Worm (Caenorhabditis elegans): Measurements from ENCODE around the gene sre-11.
"Not testable (repeated sequence)": the region's sequence is repeated elsewhere in the genome, so short reads cannot be mapped to it uniquely, and the experiment has no call there.

sre-11 gene

ce11 chrV:7683907-7684655 lies at the start of gene sre-11:
Gene sre-11, minus strand, starts transcription at chrV:7683957.
- no peak for TF ChIP-seq unc-62 (GFP tag; optimal IDR thresholded peaks at IDR 0.05)

- no peak for TF ChIP-seq unc-62 (GFP tag; optimal IDR thresholded peaks at IDR 0.05)
Observed at ce11 chrV:7733240-7733765, 49.5 kb upstream of the sre-11 start.

ce11 chrV:7730488-7730887 lies 46.7 kb upstream of the sre-11 start:
- no peak for TF ChIP-seq unc-62 (GFP tag; optimal IDR thresholded peaks at IDR 0.05)

DNA sequence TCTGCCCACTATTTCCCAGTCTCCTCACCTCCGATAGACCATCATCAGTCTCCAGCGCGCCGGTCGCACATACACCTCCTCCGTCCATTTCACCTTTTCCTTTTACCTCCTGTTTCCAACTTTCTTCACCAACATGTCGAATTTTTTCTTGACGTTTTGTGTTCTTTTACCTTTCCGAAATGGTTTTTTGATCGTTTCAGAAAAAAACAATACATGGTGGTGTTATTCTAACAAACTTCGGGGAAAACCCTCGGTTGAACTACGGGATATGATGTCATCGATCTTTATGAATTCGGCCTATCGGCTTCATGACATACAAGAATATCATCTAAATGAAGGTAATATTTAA lies 44.9 kb upstream of the sre-11 start, which contains the start of gene Y97E10C.1:
Gene Y97E10C.1, plus strand, starts transcription at position 201 of the 349 bp plus-strand sequence.
- no peak for TF ChIP-seq unc-62 (GFP tag; optimal IDR thresholded peaks at IDR 0.05)

- no peak for TF ChIP-seq unc-62 (GFP tag; optimal IDR thresholded peaks at IDR 0.05)
Observed at ce11 chrV:7728003-7728678, 44.4 kb upstream of the sre-11 start.

DNA sequence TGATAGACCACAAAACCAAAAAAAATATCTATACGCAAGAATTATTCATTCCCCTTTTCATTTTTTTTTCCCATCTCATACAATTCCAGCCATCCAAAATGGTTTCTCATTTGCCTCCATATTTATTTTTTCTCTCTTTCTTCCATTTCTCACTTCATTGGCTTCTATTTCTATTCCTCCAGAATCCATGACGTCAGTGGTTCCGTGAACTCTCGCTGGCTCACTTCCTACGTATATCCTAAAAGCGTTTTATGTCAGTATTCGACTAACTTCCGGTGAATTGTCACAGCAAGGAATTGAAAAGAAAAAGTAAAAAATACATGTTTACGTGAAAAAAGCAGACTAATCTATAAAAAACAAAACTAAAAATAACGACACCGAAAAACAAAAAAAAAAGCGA lies 43.2 kb upstream of the sre-11 start:
- no peak for TF ChIP-seq unc-62 (GFP tag; optimal IDR thresholded peaks at IDR 0.05)

- TF ChIP-seq unc-62 (GFP tag; optimal IDR thresholded peaks at IDR 0.05) = no peak
Observed at ce11 chrV:7726202-7726601, 42.4 kb upstream of the sre-11 start.

DNA sequence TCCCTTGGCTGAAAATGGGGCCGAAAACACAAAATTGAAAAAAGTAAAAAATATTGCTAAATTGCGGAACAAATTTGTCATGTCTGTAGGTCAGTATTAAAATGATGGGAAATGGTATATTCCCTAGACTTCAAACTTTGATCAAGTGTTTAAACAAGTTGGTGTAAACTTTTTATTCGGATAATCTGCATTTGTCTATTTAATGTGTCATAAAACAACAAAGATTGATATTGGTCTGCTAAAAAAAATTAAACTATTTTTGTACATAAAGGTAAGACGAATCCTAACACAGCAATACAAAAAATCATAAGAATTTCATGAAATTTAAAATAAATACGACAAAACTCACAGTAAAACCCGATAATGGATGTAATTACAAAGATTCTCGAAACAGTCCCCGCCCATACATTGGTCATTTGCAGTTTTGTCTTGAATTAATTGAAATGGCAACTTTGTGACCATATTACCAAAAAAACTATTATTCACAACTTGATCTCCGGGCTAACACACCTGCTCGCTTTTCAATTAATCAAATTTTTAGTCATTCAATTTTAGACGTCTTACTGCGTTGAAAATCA lies 40.3 kb upstream of the sre-11 start, which contains the start of the genes ZK105.6 and ZK105.8:
Gene ZK105.6, minus strand, starts transcription at position 101 of the 578 bp plus-strand sequence.
Gene ZK105.8, plus strand, starts transcription at position 528 of the 578 bp plus-strand sequence.
- TF ChIP-seq unc-62 (GFP tag; optimal IDR thresholded peaks at IDR 0.05) = no peak

- TF ChIP-seq unc-62 (GFP tag; optimal IDR thresholded peaks at IDR 0.05) = no peak
Observed at ce11 chrV:7721945-7722344, 38.2 kb upstream of the sre-11 start, which contains the start of gene ZK105.14. Gene ZK105.14, minus strand, starts transcription at chrV:7722045.

- TF ChIP-seq unc-62 (GFP tag; optimal IDR thresholded peaks at IDR 0.05) = no peak
Observed at ce11 chrV:7717629-7718028, 33.9 kb upstream of the sre-11 start, which contains the start of gene ZK105.5. Gene ZK105.5, minus strand, starts transcription at chrV:7717729.

DNA sequence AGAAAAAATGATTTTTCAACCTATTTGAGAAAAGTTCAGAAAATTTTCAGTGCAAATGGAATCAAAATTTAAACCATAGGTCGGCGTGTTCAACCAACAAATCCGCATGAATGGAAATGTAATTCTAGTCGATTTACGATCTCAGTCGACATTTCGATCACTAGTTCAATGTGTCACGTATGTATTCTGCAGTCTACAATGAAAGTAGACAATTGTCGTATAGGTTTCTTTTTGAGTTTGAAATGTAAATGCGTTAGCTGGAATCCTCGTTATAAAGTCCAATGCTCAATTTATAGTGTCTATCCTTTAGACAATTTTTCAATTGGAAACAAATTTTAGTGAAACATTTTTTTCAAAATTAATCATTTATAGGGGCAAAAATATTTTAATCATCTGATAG lies 32.3 kb upstream of the sre-11 start, which contains the start of gene ZK105.12:
Gene ZK105.12, minus strand, starts transcription at position 101 of the 400 bp plus-strand sequence.
- TF ChIP-seq unc-62 (GFP tag; optimal IDR thresholded peaks at IDR 0.05) = no peak

DNA sequence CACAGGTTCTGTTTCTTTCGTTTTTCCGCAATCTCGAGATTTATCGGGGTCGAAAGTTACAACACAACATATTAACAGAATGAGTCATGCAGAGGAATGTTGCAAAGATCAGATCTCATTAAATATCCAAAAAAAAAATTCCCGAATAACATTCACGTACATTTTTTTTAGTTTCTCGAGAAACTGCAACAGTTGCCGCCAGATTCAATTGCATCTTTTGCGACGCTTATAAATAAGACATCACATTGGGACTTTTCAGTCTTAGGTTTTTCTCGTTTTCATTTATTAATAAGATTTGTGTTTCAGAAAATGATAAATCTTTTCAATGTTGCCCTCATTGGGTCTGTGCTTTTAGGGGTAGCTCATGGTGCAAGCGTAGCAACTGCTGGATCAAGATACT lies 29.9 kb upstream of the sre-11 start, which contains the start of gene ZK105.1:
Gene ZK105.1, plus strand, starts transcription at position 301 of the 400 bp plus-strand sequence.
- no peak for TF ChIP-seq unc-62 (GFP tag; optimal IDR thresholded peaks at IDR 0.05)

DNA sequence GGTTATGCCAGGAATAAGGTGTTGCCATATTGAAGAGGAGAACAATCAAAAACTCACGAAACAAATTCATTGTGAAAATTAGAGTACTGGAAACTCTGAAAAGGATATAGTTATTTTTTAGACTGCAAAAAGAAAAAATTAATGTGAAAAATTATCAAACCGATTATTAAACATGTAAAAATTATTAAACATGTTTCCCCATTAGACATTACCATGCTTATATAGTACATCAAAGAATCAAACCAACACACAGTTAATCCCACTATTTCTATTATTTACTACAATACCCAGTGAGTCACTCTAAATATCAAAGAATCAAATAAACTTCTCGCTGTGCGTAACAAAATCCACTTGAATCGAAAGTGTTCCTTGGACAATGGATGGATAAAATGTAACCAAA lies 29.3 kb upstream of the sre-11 start, which contains the start of gene ZK105.13:
Gene ZK105.13, minus strand, starts transcription at position 101 of the 400 bp plus-strand sequence.
- TF ChIP-seq unc-62 (GFP tag; optimal IDR thresholded peaks at IDR 0.05) = no peak

- TF ChIP-seq unc-62 (GFP tag; optimal IDR thresholded peaks at IDR 0.05) = no peak
Observed at ce11 chrV:7708525-7708924, 24.8 kb upstream of the sre-11 start, which contains the start of gene ZK105.11. Gene ZK105.11, minus strand, starts transcription at chrV:7708625.

ce11 chrV:7705316-7705715 lies 21.6 kb upstream of the sre-11 start, which contains the start of gene srw-3:
Gene srw-3, plus strand, starts transcription at chrV:7705616.
- TF ChIP-seq unc-62 (GFP tag; optimal IDR thresholded peaks at IDR 0.05) = no peak

ce11 chrV:7703536-7703935 lies 19.8 kb upstream of the sre-11 start, which contains the start of gene srsx-40:
Gene srsx-40, minus strand, starts transcription at chrV:7703636.
- not testable (repeated sequence) for TF ChIP-seq unc-62 (GFP tag; optimal IDR thresholded peaks at IDR 0.05)

Data from whole organism, dauer.